Worm (Caenorhabditis elegans) whole organism, L3 larva: ENCODE measurements around the gene fbxa-65.

ENCODE experiments used
- aly-2 ChIP-seq: fragments of 150-350 bp; optimal IDR thresholded peaks from 2 replicates; lab custom pipeline; 2014; ENCODE audit warnings: missing biosample characterization, missing genetic modification characterization
- ceh-16 ChIP-seq: sonication (generic microtip); optimal IDR thresholded peaks from 2 replicates; lab custom pipeline; 2017; ENCODE audit warnings: missing biosample characterization, missing genetic modification characterization
- daf-12 ChIP-seq: fragments of 150-350 bp; optimal IDR thresholded peaks from 2 replicates; lab custom pipeline; 2014; ENCODE audit warnings: missing biosample characterization, missing genetic modification reagents, missing genetic modification characterization
- fos-1 ChIP-seq: fragments of 150-350 bp; optimal IDR thresholded peaks from 2 replicates; lab custom pipeline; 2014; ENCODE audit warnings: missing biosample characterization, missing genetic modification characterization
- nfya-1 ChIP-seq: sonication (generic microtip); optimal IDR thresholded peaks from 2 replicates; lab custom pipeline; 2017; ENCODE audit warnings: missing genetic modification characterization, mild to moderate bottlenecking, missing compliant biosample characterization, antibody characterized with exemption, moderate library complexity; ENCODE audit not compliant: insufficient read depth
- nhr-11 ChIP-seq: fragments of 150-350 bp; optimal IDR thresholded peaks from 2 replicates; lab custom pipeline; 2014; ENCODE audit warnings: missing biosample characterization, missing genetic modification characterization
- pha-4 ChIP-seq: fragments of 150-350 bp; optimal IDR thresholded peaks from 2 replicates; lab custom pipeline; 2014; ENCODE audit warnings: missing biosample characterization, missing genetic modification reagents, missing genetic modification characterization
- tbx-2 ChIP-seq: sonication (generic microtip); optimal IDR thresholded peaks from 2 replicates; lab custom pipeline; 2016; ENCODE audit warnings: mild to moderate bottlenecking, missing genetic modification characterization, missing compliant biosample characterization

DNA sequence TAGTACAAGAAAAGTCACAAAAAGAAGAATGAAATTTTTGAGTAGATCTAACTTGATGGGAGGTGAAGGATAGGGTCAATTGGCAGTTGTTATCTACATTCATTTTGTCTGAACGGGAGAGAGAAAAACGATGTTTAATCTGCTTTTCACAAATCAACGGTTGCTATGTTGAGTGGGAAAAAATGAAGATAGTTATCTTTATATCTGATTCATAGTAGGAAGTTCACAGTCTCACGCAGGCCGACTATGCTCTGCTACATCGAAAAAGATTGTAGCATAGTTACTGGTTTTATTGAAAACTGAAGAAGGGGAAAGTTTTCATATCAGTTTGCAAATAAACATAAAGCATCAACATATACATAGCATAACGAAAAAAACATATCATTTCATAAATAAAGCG is 9.3 kb upstream of the fbxa-65 start:
- TF ChIP-seq ceh-16 (tag; lab: Kevin White, UChicago) (no peak), tbx-2 (tag; lab: Kevin White, UChicago) (no peak), nhr-11 (tag; lab: Kevin White, UChicago) (no peak), aly-2 (tag; lab: Kevin White, UChicago) (no peak), fos-1 (no peak), nfya-1 (tag; lab: Kevin White, UChicago) (no peak), pha-4 (tag; lab: Kevin White, UChicago) (no peak), daf-12 (tag; lab: Kevin White, UChicago) (no peak)
